Worm (Caenorhabditis elegans) whole organism, mixed stage, embryonic: ENCODE data around the gene rpl-26.

Experiments used
- M03D4.4 ChIP-seq: sonication (generic microtip); optimal IDR thresholded peaks from 2 replicates; lab custom pipeline; 2017; ENCODE audit warnings: mild to moderate bottlenecking, missing genetic modification characterization, missing compliant biosample characterization
- bed-3 ChIP-seq: fragments of 200-800 bp; sonication (Bioruptor generic); optimal IDR thresholded peaks from 3 replicates; lab custom pipeline; 2018; ENCODE audit warnings: mild to moderate bottlenecking, missing genetic modification characterization, moderate library complexity, missing compliant biosample characterization
- blmp-1 ChIP-seq: fragments of 150-350 bp; optimal IDR thresholded peaks from 2 replicates; lab custom pipeline; 2014; ENCODE audit warnings: missing biosample characterization, missing genetic modification characterization
- ceh-39 ChIP-seq: fragments of 150-350 bp; optimal IDR thresholded peaks from 2 replicates; lab custom pipeline; 2014; ENCODE audit warnings: missing biosample characterization, missing genetic modification characterization
- ceh-43 ChIP-seq: fragments of 200-800 bp; sonication (Bioruptor generic); optimal IDR thresholded peaks from 2 replicates; lab custom pipeline; 2018; ENCODE audit warnings: mild to moderate bottlenecking, missing genetic modification characterization, moderate library complexity, missing compliant biosample characterization
- ceh-83 ChIP-seq: fragments of 200-800 bp; sonication (Bioruptor generic); optimal IDR thresholded peaks from 2 replicates; lab custom pipeline; 2018; ENCODE audit warnings: mild to moderate bottlenecking, missing genetic modification characterization, missing compliant biosample characterization
- ces-1 ChIP-seq: fragments of 150-350 bp; optimal IDR thresholded peaks from 2 replicates; lab custom pipeline; 2014; ENCODE audit warnings: missing biosample characterization, missing genetic modification reagents, missing genetic modification characterization
- cnd-1 ChIP-seq: fragments of 200-800 bp; sonication (Bioruptor generic); optimal IDR thresholded peaks from 2 replicates; lab custom pipeline; 2018; ENCODE audit warnings: mild to moderate bottlenecking, missing genetic modification characterization, missing compliant biosample characterization
- drap-1 ChIP-seq: fragments of 200-800 bp; sonication (Bioruptor generic); optimal IDR thresholded peaks from 3 replicates; lab custom pipeline; 2018; ENCODE audit warnings: mild to moderate bottlenecking, missing genetic modification characterization, missing compliant biosample characterization
- elt-1 ChIP-seq: sonication (generic microtip); optimal IDR thresholded peaks from 2 replicates; lab custom pipeline; 2017; ENCODE audit warnings: missing genetic modification characterization, mild to moderate bottlenecking, missing compliant biosample characterization, antibody characterized with exemption, moderate library complexity, borderline replicate concordance; ENCODE audit not compliant: insufficient read depth
- elt-3 ChIP-seq: fragments of 150-350 bp; optimal IDR thresholded peaks from 2 replicates; lab custom pipeline; 2014; ENCODE audit warnings: missing biosample characterization, missing genetic modification characterization
- flh-1 ChIP-seq: fragments of 200-800 bp; sonication (Bioruptor generic); optimal IDR thresholded peaks from 2 replicates; lab custom pipeline; 2018; ENCODE audit warnings: mild to moderate bottlenecking, missing genetic modification characterization, moderate library complexity, missing compliant biosample characterization
- ham-2 ChIP-seq: fragments of 200-800 bp; sonication (Bioruptor generic); optimal IDR thresholded peaks from 2 replicates; lab custom pipeline; 2018; ENCODE audit warnings: mild to moderate bottlenecking, missing genetic modification characterization, missing compliant biosample characterization
- hlh-1 ChIP-seq: fragments of 150-350 bp; optimal IDR thresholded peaks from 2 replicates; lab custom pipeline; 2014; ENCODE audit warnings: missing biosample characterization, missing genetic modification reagents, missing genetic modification characterization
- lin-13 ChIP-seq: fragments of 150-350 bp; optimal IDR thresholded peaks from 2 replicates; lab custom pipeline; 2014; ENCODE audit warnings: missing biosample characterization, missing genetic modification characterization
- lin-32 ChIP-seq: fragments of 200-800 bp; sonication (Bioruptor generic); optimal IDR thresholded peaks from 2 replicates; lab custom pipeline; 2018; ENCODE audit warnings: mild to moderate bottlenecking, missing genetic modification characterization, missing compliant biosample characterization
- lsy-2 ChIP-seq: fragments of 150-350 bp; optimal IDR thresholded peaks from 2 replicates; lab custom pipeline; 2014; ENCODE audit warnings: missing biosample characterization, missing genetic modification characterization
- mab-5 ChIP-seq: fragments of 150-350 bp; optimal IDR thresholded peaks from 2 replicates; lab custom pipeline; 2014; ENCODE audit warnings: missing biosample characterization, missing genetic modification characterization
- mep-1 ChIP-seq: fragments of 150-350 bp; optimal IDR thresholded peaks from 2 replicates; lab custom pipeline; 2017; ENCODE audit warnings: missing biosample characterization, missing genetic modification reagents, missing genetic modification characterization, inconsistent platforms
- mls-2 ChIP-seq: sonication (generic microtip); optimal IDR thresholded peaks from 2 replicates; lab custom pipeline; 2016; ENCODE audit warnings: mild to moderate bottlenecking, missing genetic modification characterization, moderate library complexity, missing compliant biosample characterization
- nhr-12 ChIP-seq: fragments of 150-350 bp; optimal IDR thresholded peaks from 2 replicates; lab custom pipeline; 2014; ENCODE audit warnings: missing biosample characterization, missing genetic modification characterization
- nhr-2 ChIP-seq: fragments of 150-350 bp; optimal IDR thresholded peaks from 2 replicates; lab custom pipeline; 2014; ENCODE audit warnings: missing biosample characterization, missing genetic modification characterization
- nhr-237 ChIP-seq: fragments of 150-350 bp; optimal IDR thresholded peaks from 2 replicates; lab custom pipeline; 2014; ENCODE audit warnings: missing biosample characterization, missing genetic modification characterization
- nhr-28 ChIP-seq: fragments of 150-350 bp; optimal IDR thresholded peaks from 2 replicates; lab custom pipeline; 2014; ENCODE audit warnings: missing biosample characterization, missing genetic modification characterization
- nhr-76 ChIP-seq: sonication (generic microtip); optimal IDR thresholded peaks from 2 replicates; lab custom pipeline; 2017; ENCODE audit warnings: missing biosample characterization, missing genetic modification characterization
- pha-4 ChIP-seq: fragments of 150-350 bp; optimal IDR thresholded peaks from 2 replicates; lab custom pipeline; 2018; ENCODE audit warnings: missing biosample characterization, missing genetic modification reagents, missing genetic modification characterization
- sem-2 ChIP-seq: fragments of 200-800 bp; sonication (Bioruptor generic); optimal IDR thresholded peaks from 2 replicates; lab custom pipeline; 2018; ENCODE audit warnings: mild to moderate bottlenecking, missing genetic modification characterization, missing compliant biosample characterization
- snpc-4 ChIP-seq: fragments of 150-350 bp; optimal IDR thresholded peaks from 2 replicates; lab custom pipeline; 2014; ENCODE audit warnings: missing biosample characterization, missing genetic modification characterization
- sptf-1 ChIP-seq: sonication (generic microtip); optimal IDR thresholded peaks from 2 replicates; lab custom pipeline; 2017; ENCODE audit warnings: mild to moderate bottlenecking, missing genetic modification characterization, moderate library complexity, missing compliant biosample characterization
- tbx-8 ChIP-seq: fragments of 200-800 bp; sonication (Bioruptor generic); optimal IDR thresholded peaks from 2 replicates; lab custom pipeline; 2018; ENCODE audit warnings: mild to moderate bottlenecking, missing genetic modification characterization, moderate library complexity, missing compliant biosample characterization
- unc-120 ChIP-seq: sonication (generic microtip); optimal IDR thresholded peaks from 2 replicates; lab custom pipeline; 2017; ENCODE audit warnings: missing genetic modification characterization, missing compliant biosample characterization; ENCODE audit not compliant: poor library complexity, severe bottlenecking
- unc-39 ChIP-seq: fragments of 150-350 bp; optimal IDR thresholded peaks from 2 replicates; lab custom pipeline; 2014; ENCODE audit warnings: missing biosample characterization, missing genetic modification characterization
- unc-62 ChIP-seq: fragments of 150-350 bp; optimal IDR thresholded peaks from 2 replicates; lab custom pipeline; 2014; ENCODE audit warnings: missing biosample characterization, missing genetic modification reagents, missing genetic modification characterization
- zip-8 ChIP-seq: fragments of 150-350 bp; optimal IDR thresholded peaks from 2 replicates; lab custom pipeline; 2014; ENCODE audit warnings: missing biosample characterization, missing genetic modification characterization
- ztf-11 ChIP-seq: fragments of 150-350 bp; optimal IDR thresholded peaks from 2 replicates; lab custom pipeline; 2014; ENCODE audit warnings: missing biosample characterization, missing genetic modification characterization

Gene rpl-26

DNA sequence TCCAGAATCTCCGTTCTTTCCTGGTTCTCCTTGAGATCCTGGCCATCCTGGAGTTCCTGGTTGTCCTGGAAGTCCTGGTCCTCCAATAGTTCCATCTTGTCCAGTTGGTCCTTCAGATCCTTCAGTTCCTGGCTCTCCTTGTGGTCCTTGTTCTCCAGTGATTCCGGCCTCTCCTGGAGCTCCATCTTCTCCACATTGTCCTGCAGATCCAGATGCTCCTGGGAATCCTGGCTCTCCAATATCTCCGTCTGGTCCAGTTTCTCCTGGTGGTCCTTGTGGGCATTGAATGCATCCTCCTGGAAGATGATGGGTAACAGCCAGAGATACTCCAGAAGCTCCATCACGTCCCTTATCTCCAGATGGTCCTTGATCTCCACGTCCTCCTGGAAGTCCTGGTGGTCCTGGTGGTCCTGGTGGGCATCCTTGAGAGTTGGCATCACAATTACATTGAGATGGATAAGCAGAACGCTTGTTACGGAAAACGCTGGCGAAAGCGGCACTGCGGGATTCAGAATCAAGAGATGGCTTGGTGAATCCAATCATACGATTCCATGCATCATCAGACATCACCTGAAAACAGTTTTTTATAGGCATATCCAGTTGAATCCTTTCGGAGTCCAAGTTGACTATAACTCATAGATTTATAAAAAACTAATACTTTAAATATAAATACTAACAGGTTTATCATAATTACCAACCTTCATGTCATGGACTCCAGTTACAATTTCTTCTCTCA lies 34.2 kb upstream of the rpl-26 start:
- TF ChIP-seq unc-39 (no peak), ces-1 (GFP tag; lab: Kevin White, UChicago) (no peak), tbx-8 (GFP tag; lab: Kevin White, UChicago) (no peak)

DNA sequence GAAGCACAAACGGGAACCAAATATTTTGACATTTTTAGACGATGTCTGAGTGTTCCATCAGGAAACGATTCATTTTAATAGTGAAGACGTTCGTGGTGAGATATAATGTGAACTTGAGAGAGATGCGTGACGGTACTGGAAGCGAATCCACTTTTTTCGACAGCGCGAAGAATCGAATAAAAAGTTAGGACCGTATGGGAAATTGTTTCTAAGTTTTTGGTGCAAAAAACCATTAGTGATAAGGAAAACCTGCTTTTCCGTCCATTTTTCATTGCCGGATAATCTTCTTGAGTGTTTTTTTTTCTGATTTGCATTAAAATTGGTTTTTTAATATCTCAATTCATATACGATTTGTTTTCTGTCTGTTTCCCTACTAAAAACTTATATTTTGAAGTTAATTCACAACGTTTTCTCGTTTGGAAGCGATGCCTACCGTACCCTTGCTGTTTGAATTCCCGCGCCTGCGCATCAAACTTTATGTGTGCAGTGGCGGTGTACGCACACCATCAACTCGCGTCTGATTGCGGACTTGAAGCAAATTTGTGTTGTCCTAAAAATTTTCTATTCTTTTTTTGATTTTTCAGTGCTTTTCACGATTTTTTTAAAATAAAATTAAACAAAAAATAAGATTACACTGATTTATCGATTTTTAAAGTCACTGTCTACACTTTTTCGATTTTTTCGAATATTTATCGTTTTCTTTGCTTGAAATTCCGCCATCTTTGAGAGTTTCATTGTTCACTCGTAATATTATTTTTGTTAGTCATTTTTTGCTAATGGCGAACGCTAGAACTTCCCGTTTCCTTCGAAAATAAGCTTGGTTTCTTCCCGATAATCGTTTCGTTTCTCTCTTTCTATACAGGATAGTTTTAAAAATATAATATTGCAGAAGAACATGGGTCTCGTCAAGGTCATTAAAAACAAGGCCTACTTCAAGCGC lies 33.3 kb upstream of the rpl-26 start, which contains the start of the genes col-38 and rpl-5:
col-38 (minus strand) TSS at position 51 of the 940 bp plus-strand sequence.
rpl-5 (plus strand) TSS at position 890 of the 940 bp plus-strand sequence.
- TF ChIP-seq ceh-43 (GFP tag; lab: Kevin White, UChicago), result no peak
- no peak for TF ChIP-seq sem-2 (GFP tag; lab: Kevin White, UChicago)
- no peak for TF ChIP-seq nhr-28 (tag; lab: Kevin White, UChicago)
- peak; percentile 87 for TF ChIP-seq lin-13 (tag; lab: Kevin White, UChicago)
- TF ChIP-seq hlh-1, result peak; percentile 40
- TF ChIP-seq nhr-12 (tag; lab: Kevin White, UChicago), result no peak
- peak; percentile 13 for TF ChIP-seq unc-120 (tag; lab: Kevin White, UChicago)
- TF ChIP-seq ham-2 (GFP tag; lab: Kevin White, UChicago), result no peak
- peak; percentile 90 for TF ChIP-seq pha-4
- TF ChIP-seq M03D4.4 (tag; lab: Kevin White, UChicago), result no peak
- TF ChIP-seq ztf-11 (tag; lab: Kevin White, UChicago), result no peak
- peak; percentile 79 for TF ChIP-seq ces-1 (GFP tag; lab: Kevin White, UChicago)
- peak; percentile 32 for TF ChIP-seq unc-62 (GFP tag; lab: Kevin White, UChicago)
- no peak for TF ChIP-seq elt-1 (tag; lab: Kevin White, UChicago)
- peak; percentile 81 for TF ChIP-seq sptf-1
- TF ChIP-seq tbx-8 (GFP tag; lab: Kevin White, UChicago), result no peak
- TF ChIP-seq zip-8 (tag; lab: Kevin White, UChicago), result no peak
- no peak for TF ChIP-seq unc-39
- peak; percentile 96 for TF ChIP-seq lsy-2
- TF ChIP-seq ceh-83, result no peak
- peak; percentile 54 for TF ChIP-seq mls-2 (tag; lab: Kevin White, UChicago)
- TF ChIP-seq nhr-2 (tag; lab: Kevin White, UChicago), result peak; percentile 54
- TF ChIP-seq nhr-237, result peak; percentile 91
- no peak for TF ChIP-seq blmp-1 (tag; lab: Kevin White, UChicago)
- TF ChIP-seq drap-1 (GFP tag; lab: Kevin White, UChicago), result no peak
- TF ChIP-seq snpc-4 (tag; lab: Kevin White, UChicago), result no peak
- TF ChIP-seq mab-5 (tag; lab: Kevin White, UChicago), result no peak
- peak; percentile 93 for TF ChIP-seq mep-1 (tag; lab: Kevin White, UChicago)
- TF ChIP-seq bed-3 (GFP tag; lab: Kevin White, UChicago), result no peak
- peak; percentile 82 for TF ChIP-seq ceh-39 (tag; lab: Kevin White, UChicago)
- peak; percentile 39 for TF ChIP-seq cnd-1 (tag; lab: Kevin White, UChicago)
- no peak for TF ChIP-seq nhr-76 (tag; lab: Kevin White, UChicago)
- TF ChIP-seq lin-32 (GFP tag; lab: Kevin White, UChicago), result no peak
- TF ChIP-seq flh-1 (GFP tag; lab: Kevin White, UChicago), result no peak
- no peak for TF ChIP-seq elt-3 (tag; lab: Kevin White, UChicago)

DNA sequence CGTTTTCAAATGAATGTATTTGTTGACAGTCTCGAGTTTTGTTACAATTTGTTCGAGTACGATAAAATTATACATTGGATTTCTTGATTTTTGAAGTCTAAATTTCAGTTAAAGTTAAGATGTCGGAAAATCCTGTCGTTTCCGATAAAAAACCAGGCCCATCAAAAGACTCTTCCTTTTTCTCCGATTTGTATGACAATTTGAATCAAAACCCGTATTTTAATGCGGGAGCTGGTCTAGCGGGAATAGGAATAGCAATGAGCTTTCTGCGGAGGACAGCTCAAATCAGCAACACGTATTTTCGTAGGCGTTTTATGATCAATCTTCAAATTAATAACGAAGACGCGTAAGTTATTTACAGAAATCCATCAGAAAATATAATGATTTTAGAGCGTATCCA lies 31.6 kb upstream of the rpl-26 start, which contains the start of gene bcs-1:
bcs-1 (plus strand) TSS at position 109 of the 400 bp plus-strand sequence.
- no peak for TF ChIP-seq mab-5 (tag; lab: Kevin White, UChicago)
- TF ChIP-seq cnd-1 (tag; lab: Kevin White, UChicago), result no peak
- no peak for TF ChIP-seq ceh-83
